Worm (Caenorhabditis elegans): ENCODE data around the gene csa-1.
A peak's percentile ranks its signal among the peaks of the same experiment; 100 is the strongest.

The csa-1 gene

DNA sequence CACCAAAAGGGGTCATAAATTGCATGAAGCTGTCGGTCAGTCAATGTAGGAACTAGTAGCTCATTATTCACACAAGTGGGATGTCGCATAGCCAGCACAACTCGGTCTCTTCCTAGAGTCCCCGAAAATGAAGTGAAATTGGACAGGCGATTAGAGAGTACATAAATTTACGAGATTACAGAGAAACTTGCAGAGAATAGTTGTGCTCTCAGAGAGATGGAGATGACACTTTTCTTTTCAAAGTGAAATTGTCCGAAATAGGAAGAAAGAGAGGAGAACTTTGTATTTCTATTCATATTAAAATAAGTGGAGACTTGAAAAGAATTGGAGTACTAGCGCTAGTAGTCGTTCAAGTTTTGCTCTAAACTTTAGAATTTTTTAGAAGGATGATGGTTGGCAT is 14.0 kb downstream of the csa-1 start:
- TF ChIP-seq ztf-11 (tag; optimal IDR thresholded peaks at IDR 0.05) (no peak), nhr-12 (tag; optimal IDR thresholded peaks at IDR 0.05) (no peak), unc-120 (tag; optimal IDR thresholded peaks at IDR 0.05; ENCODE audit: poor library complexity, severe bottlenecking) (no peak), pha-4 (tag; optimal IDR thresholded peaks at IDR 0.05) (no peak), nhr-237 (tag; optimal IDR thresholded peaks at IDR 0.05) (no peak), ces-1 (GFP tag; optimal IDR thresholded peaks at IDR 0.05) (peak; percentile 85), unc-62 (GFP tag; optimal IDR thresholded peaks at IDR 0.05) (peak; percentile 30)

DNA sequence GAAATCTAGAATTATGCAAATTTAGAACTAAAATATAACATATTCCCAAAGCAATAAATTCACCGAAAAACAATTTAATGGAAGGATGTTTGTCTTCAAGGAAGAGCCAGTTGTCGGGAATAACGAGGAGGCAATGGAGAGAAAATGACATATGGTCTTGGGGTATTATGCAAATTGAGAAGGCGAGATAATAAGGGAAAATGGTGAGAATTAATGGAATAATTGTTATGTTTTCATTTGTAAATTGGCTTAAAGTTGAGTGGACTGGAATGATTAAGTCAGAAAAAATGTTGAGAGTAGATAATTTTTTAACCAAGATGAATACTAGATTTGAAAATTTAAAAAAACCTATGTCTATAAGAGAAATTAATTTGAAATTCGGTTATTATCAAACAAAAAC is 14.7 kb downstream of the csa-1 start:
- TF ChIP-seq mls-2 (tag; optimal IDR thresholded peaks at IDR 0.05), result peak; percentile 34
- TF ChIP-seq drap-1 (GFP tag; optimal IDR thresholded peaks at IDR 0.05), result no peak
- TF ChIP-seq ces-1 (GFP tag; optimal IDR thresholded peaks at IDR 0.05), result peak; percentile 94
- peak; percentile 26 for TF ChIP-seq hlh-1 (tag; optimal IDR thresholded peaks at IDR 0.05)
- TF ChIP-seq nhr-237 (tag; optimal IDR thresholded peaks at IDR 0.05), result no peak
- TF ChIP-seq cnd-1 (tag; optimal IDR thresholded peaks at IDR 0.05), result peak; percentile 20

DNA sequence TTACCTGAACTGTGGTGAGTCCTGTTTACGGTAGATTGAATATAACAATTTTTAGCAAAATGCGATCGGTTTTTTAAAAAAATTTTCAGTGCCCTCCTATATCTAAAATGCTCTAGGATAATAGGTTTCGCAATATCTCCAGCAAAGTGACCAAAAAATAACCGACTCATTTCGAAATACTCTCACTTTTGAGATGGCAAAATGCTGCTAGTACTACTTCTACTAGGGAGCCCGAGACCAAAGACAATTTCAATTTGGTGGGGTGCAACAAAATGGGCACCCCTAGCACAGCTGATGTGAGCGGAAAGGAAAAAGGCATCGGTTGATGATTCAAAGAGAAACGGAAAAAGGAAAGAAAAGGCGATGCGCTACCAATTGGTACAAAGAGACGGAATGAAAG is 16.0 kb downstream of the csa-1 start:
- no peak for TF ChIP-seq elt-1 (tag; optimal IDR thresholded peaks at IDR 0.05; ENCODE audit: borderline replicate concordance, insufficient read depth)
- no peak for TF ChIP-seq unc-120 (tag; optimal IDR thresholded peaks at IDR 0.05; ENCODE audit: poor library complexity, severe bottlenecking)
- TF ChIP-seq mab-5 (tag; optimal IDR thresholded peaks at IDR 0.05), result no peak
- TF ChIP-seq ces-1 (GFP tag; optimal IDR thresholded peaks at IDR 0.05), result peak; percentile 8
- TF ChIP-seq unc-62 (GFP tag; optimal IDR thresholded peaks at IDR 0.05), result no peak
- TF ChIP-seq zip-8 (tag; optimal IDR thresholded peaks at IDR 0.05), result no peak

DNA sequence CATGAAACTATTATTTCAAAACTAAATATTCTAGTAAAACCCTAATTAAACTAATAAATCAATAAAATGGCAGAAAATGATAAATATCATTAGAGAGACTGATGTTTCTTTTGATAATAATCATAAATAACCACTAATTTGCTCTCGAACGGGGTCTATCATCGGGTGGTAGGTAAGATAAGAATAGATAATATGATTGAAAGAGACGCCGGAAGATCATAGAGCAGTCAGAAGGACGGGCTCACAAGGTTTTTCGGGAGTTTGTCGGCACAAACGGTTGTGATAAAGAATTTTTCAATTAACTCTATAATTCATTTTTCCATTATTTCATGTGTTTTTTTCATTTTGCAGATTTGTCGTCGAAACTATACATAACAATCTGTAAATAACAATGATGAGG is 18.5 kb downstream of the csa-1 start:
- TF ChIP-seq hlh-1 (tag; optimal IDR thresholded peaks at IDR 0.05) (no peak), elt-1 (tag; optimal IDR thresholded peaks at IDR 0.05; ENCODE audit: borderline replicate concordance, insufficient read depth) (peak; percentile 22), nhr-76 (tag; optimal IDR thresholded peaks at IDR 0.05) (no peak), nhr-2 (tag; optimal IDR thresholded peaks at IDR 0.05) (peak; percentile 28), sptf-1 (tag; optimal IDR thresholded peaks at IDR 0.05) (no peak), mep-1 (tag; optimal IDR thresholded peaks at IDR 0.05) (no peak), flh-1 (GFP tag; optimal IDR thresholded peaks at IDR 0.05) (no peak), unc-62 (GFP tag; optimal IDR thresholded peaks at IDR 0.05) (no peak)

DNA sequence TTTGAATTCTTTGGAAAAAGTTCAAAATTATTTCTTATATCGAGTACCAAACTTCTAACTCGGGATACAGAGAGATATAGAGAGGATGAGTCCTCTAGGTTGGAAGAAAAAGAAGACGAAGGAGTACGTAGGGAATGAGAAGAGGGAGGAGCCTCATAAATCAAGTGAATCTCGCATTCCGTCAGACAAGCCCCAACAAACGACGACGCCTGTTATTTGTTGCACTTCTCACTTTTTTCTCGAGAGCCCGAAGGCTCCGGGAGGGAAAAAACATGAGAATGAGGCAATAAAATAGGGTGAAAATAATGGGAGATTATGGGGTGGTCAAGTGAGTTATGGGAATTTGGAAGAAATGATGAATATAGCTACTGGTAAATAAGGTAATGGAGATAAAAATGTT is 19.8 kb downstream of the csa-1 start:
- TF ChIP-seq nhr-76 (tag; optimal IDR thresholded peaks at IDR 0.05) (no peak), blmp-1 (tag; optimal IDR thresholded peaks at IDR 0.05) (no peak), ceh-39 (tag; optimal IDR thresholded peaks at IDR 0.05) (no peak), mab-5 (tag; optimal IDR thresholded peaks at IDR 0.05) (peak; percentile 88), drap-1 (GFP tag; optimal IDR thresholded peaks at IDR 0.05) (no peak), unc-120 (tag; optimal IDR thresholded peaks at IDR 0.05; ENCODE audit: poor library complexity, severe bottlenecking) (peak; percentile 10), hlh-1 (tag; optimal IDR thresholded peaks at IDR 0.05) (peak; percentile 31), unc-62 (GFP tag; optimal IDR thresholded peaks at IDR 0.05) (peak; percentile 53), snpc-4 (tag; optimal IDR thresholded peaks at IDR 0.05) (no peak)

DNA sequence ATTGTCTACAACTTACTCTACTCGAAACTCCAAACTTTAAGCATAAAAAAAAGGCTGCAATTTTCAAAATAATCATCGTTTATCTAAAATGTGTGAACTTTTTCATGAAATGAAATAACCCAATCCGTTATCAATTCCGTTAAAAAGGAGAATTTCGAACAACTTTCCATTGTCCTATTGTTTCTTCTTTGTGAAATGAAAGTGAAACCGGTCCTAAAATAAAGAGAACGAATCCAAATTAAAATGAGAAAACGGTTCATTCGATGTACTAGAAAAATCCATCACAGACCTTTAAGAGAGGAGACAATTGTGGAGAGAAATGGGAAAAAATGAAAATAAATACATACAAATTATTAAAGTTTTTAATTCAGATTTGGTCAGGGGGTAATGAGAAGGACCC is 23.8 kb downstream of the csa-1 start, which contains the start of gene C01G6.9:
Gene C01G6.9, minus strand, starts transcription at position 141 of the 400 bp plus-strand sequence.
- TF ChIP-seq mls-2 (tag; optimal IDR thresholded peaks at IDR 0.05) (no peak), nhr-237 (tag; optimal IDR thresholded peaks at IDR 0.05) (no peak), ztf-11 (tag; optimal IDR thresholded peaks at IDR 0.05) (no peak), mab-5 (tag; optimal IDR thresholded peaks at IDR 0.05) (no peak), nhr-2 (tag; optimal IDR thresholded peaks at IDR 0.05) (no peak), pha-4 (tag; optimal IDR thresholded peaks at IDR 0.05) (no peak), unc-62 (GFP tag; optimal IDR thresholded peaks at IDR 0.05) (no peak), drap-1 (GFP tag; optimal IDR thresholded peaks at IDR 0.05) (no peak), nhr-76 (tag; optimal IDR thresholded peaks at IDR 0.05) (no peak), ceh-39 (tag; optimal IDR thresholded peaks at IDR 0.05) (no peak), elt-1 (tag; optimal IDR thresholded peaks at IDR 0.05; ENCODE audit: borderline replicate concordance, insufficient read depth) (no peak), ceh-83 (GFP tag; optimal IDR thresholded peaks at IDR 0.05) (no peak), cnd-1 (tag; optimal IDR thresholded peaks at IDR 0.05) (no peak), ces-1 (GFP tag; optimal IDR thresholded peaks at IDR 0.05) (no peak), nhr-28 (tag; optimal IDR thresholded peaks at IDR 0.05) (no peak), snpc-4 (tag; optimal IDR thresholded peaks at IDR 0.05) (no peak)

DNA sequence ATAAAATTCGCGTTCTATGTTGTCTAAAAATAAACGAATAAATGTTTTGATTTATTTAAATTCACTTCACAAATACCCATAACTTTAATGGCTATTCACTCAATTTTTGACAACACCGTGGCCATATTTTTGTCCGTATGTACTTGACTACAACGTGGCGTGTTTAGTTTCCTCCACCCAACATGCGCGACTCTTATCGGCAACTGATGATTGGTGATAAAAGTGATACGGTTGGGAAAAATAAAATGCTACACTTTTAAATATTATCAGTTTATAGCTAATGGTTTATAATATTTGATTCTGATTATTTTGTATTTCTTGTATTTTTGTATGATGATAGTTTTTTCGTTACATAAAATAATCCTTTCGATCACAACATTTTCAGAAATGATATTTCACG is 27.9 kb downstream of the csa-1 start, which contains the start of gene acs-7:
Gene acs-7, plus strand, starts transcription at position 386 of the 400 bp plus-strand sequence.
- TF ChIP-seq ces-1 (GFP tag; optimal IDR thresholded peaks at IDR 0.05) (no peak), unc-120 (tag; optimal IDR thresholded peaks at IDR 0.05; ENCODE audit: poor library complexity, severe bottlenecking) (no peak), ceh-39 (tag; optimal IDR thresholded peaks at IDR 0.05) (no peak), pha-4 (tag; optimal IDR thresholded peaks at IDR 0.05) (no peak), ceh-83 (GFP tag; optimal IDR thresholded peaks at IDR 0.05) (no peak), tbx-8 (GFP tag; optimal IDR thresholded peaks at IDR 0.05) (no peak), M03D4.4 (tag; optimal IDR thresholded peaks at IDR 0.05) (no peak), drap-1 (GFP tag; optimal IDR thresholded peaks at IDR 0.05) (no peak), nhr-2 (tag; optimal IDR thresholded peaks at IDR 0.05) (no peak), lin-32 (GFP tag; optimal IDR thresholded peaks at IDR 0.05) (no peak), ham-2 (GFP tag; optimal IDR thresholded peaks at IDR 0.05) (no peak)
